Worm (Caenorhabditis elegans): ENCODE results near the gene slc-5A12.

DNA sequence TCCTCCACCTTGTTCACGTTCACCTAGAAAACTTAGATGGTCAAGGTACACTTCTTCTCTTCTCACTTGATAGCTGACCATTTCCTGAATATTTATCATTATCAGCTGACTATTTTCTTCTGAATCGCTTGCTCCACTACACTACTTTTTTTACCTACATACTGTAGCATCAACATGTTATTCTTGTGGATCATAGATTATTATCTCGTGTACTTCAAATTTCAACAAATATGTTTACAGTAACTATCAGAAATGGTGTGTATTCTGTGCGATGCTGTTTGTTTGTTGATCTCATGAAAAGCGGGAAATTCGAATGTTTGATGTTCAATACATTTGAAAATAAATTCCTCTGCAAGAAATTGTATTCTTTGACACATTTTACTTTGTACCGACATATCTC is 20.3 kb upstream of the slc-5A12 start, which contains the start of gene ZK822.10:
- TF ChIP-seq unc-62 (GFP tag; optimal IDR thresholded peaks at IDR 0.05) (no peak), unc-39 (tag; optimal IDR thresholded peaks at IDR 0.05) (no peak), nhr-11 (tag; optimal IDR thresholded peaks at IDR 0.05) (no peak), snpc-4 (tag; optimal IDR thresholded peaks at IDR 0.05) (no peak), fos-1 (tag; optimal IDR thresholded peaks at IDR 0.05) (no peak), nhr-77 (tag; optimal IDR thresholded peaks at IDR 0.05) (no peak)

All from whole organism, L3 larva.